Fruit fly (Drosophila melanogaster) whole organism, embryonic: ENCODE measurements around the gene Efhc1.1.

Experiments used
- CG11504 ChIP-seq: fragments of 200-800 bp; sonication (Bioruptor generic); optimal IDR thresholded peaks from 3 replicates; lab custom pipeline; 2019; ENCODE audit warnings: missing biosample characterization, mild to moderate bottlenecking, missing genetic modification characterization, moderate library complexity
- CG1233 ChIP-seq: fragments of 200-800 bp; sonication (Bioruptor generic); optimal IDR thresholded peaks from 4 replicates; lab custom pipeline; 2018; ENCODE audit warnings: missing biosample characterization, mild to moderate bottlenecking, missing genetic modification characterization
- CG12659 ChIP-seq: fragments of 200-800 bp; sonication (Bioruptor generic); optimal IDR thresholded peaks from 3 replicates; lab custom pipeline; 2017; ENCODE audit warnings: mild to moderate bottlenecking, missing biosample characterization, missing genetic modification reagents, missing genetic modification characterization
- CG2678 ChIP-seq: fragments of 200-800 bp; sonication (Bioruptor generic); optimal IDR thresholded peaks from 3 replicates; lab custom pipeline; 2019; ENCODE audit warnings: missing biosample characterization, mild to moderate bottlenecking, missing genetic modification characterization, moderate library complexity
- CG31441 ChIP-seq: fragments of 200-800 bp; sonication (Bioruptor generic); IDR thresholded peaks from 2 replicates; pipeline ENCODE4 v1.3.6; 2022; ENCODE audit warnings: missing biosample characterization, missing genetic modification characterization
- CG33213 ChIP-seq: fragments of 200-800 bp; sonication (Bioruptor generic); optimal IDR thresholded peaks from 3 replicates; lab custom pipeline; 2016; ENCODE audit warnings: missing biosample characterization, missing genetic modification characterization
- CG4360 ChIP-seq: fragments of 200-800 bp; sonication (Bioruptor generic); IDR thresholded peaks from 2 replicates; pipeline ENCODE4 v1.3.6; 2022; ENCODE audit warnings: missing biosample characterization, missing genetic modification characterization
- CG6175 ChIP-seq: fragments of 200-800 bp; sonication (Bioruptor generic); IDR thresholded peaks from 3 replicates; pipeline ENCODE4 v1.3.6; 2022; ENCODE audit warnings: missing biosample characterization, missing genetic modification characterization
- CG6689 ChIP-seq: fragments of 200-800 bp; sonication (Bioruptor generic); IDR thresholded peaks from 2 replicates; pipeline ENCODE4 v1.3.6; 2022; ENCODE audit warnings: missing biosample characterization, missing genetic modification characterization
- CG6765 ChIP-seq: fragments of 200-800 bp; sonication (Bioruptor generic); optimal IDR thresholded peaks from 3 replicates; lab custom pipeline; 2017; ENCODE audit warnings: missing biosample characterization, mild to moderate bottlenecking, missing genetic modification characterization
- CG7839 ChIP-seq: fragments of 200-800 bp; sonication (Bioruptor generic); optimal IDR thresholded peaks from 3 replicates; lab custom pipeline; 2018; ENCODE audit warnings: missing biosample characterization, mild to moderate bottlenecking, missing genetic modification characterization, moderate library complexity
- CG7987 ChIP-seq: fragments of 200-800 bp; sonication (Bioruptor generic); optimal IDR thresholded peaks from 2 replicates; lab custom pipeline; 2018; ENCODE audit warnings: missing biosample characterization, mild to moderate bottlenecking, missing genetic modification characterization, moderate library complexity
- CG8388 ChIP-seq: fragments of 200-800 bp; sonication (Bioruptor generic); optimal IDR thresholded peaks from 2 replicates; lab custom pipeline; 2019; ENCODE audit warnings: missing biosample characterization, mild to moderate bottlenecking, missing genetic modification characterization, moderate library complexity
- Drgx ChIP-seq: fragments of 200-800 bp; sonication (Bioruptor generic); IDR thresholded peaks from 2 replicates; pipeline ENCODE4 v1.3.6; 2022; ENCODE audit warnings: missing biosample characterization, missing genetic modification characterization
- Ets65A ChIP-seq: fragments of 200-800 bp; sonication (Bioruptor generic); peaks from one replicate; lab custom pipeline; 2016; ENCODE audit warnings: missing biosample characterization, missing genetic modification characterization
- Fer1 ChIP-seq: fragments of 200-800 bp; sonication (Bioruptor generic); optimal IDR thresholded peaks from 2 replicates; lab custom pipeline; 2017; ENCODE audit warnings: missing biosample characterization, mild to moderate bottlenecking, missing genetic modification characterization
- Hr51 ChIP-seq, 2 experiments: fragments of 200-800 bp; sonication (Bioruptor generic); optimal IDR thresholded peaks; 2 replicates in 1 of 2; 3 replicates in 1 of 2; lab custom pipeline; 2016 to 2018; ENCODE audit warnings: missing biosample characterization in 2 of 2, missing genetic modification characterization in 2 of 2, mild to moderate bottlenecking in 1 of 2, moderate library complexity in 1 of 2
- Myb ChIP-seq: fragments of 200-800 bp; sonication (Bioruptor generic); optimal IDR thresholded peaks from 2 replicates; lab custom pipeline; 2016; ENCODE audit warnings: missing biosample characterization, missing genetic modification characterization
- Trl ChIP-seq, 3 experiments: fragments of >200 bp in 2 of 3; fragments of 200-800 bp in 1 of 3; sonication (Bioruptor generic) in 1 of 3; optimal IDR thresholded peaks; 2 replicates in 1 of 3; 3 replicates in 2 of 3; lab custom pipeline; 2016 to 2017; ENCODE audit warnings: missing biosample characterization in 1 of 3, missing genetic modification characterization in 1 of 3
- amos ChIP-seq: fragments of 200-800 bp; sonication (Bioruptor generic); IDR thresholded peaks from 2 replicates; pipeline ENCODE4 v1.3.6; 2022; ENCODE audit warnings: missing biosample characterization, missing genetic modification characterization; ENCODE audit not compliant: partially characterized antibody
- cad ChIP-seq: fragments of >200 bp; optimal IDR thresholded peaks from 2 replicates; lab custom pipeline; 2017; ENCODE audit warnings: missing biosample characterization, missing genetic modification characterization
- crc ChIP-seq: fragments of 200-800 bp; sonication (Bioruptor generic); optimal IDR thresholded peaks from 2 replicates; lab custom pipeline; 2016; ENCODE audit warnings: missing biosample characterization, missing genetic modification characterization
- da ChIP-seq: fragments of 200-800 bp; sonication (Bioruptor generic); optimal IDR thresholded peaks from 2 replicates; lab custom pipeline; 2016; ENCODE audit warnings: missing biosample characterization, missing genetic modification characterization
- dpn ChIP-seq, 2 experiments: fragments of 200-800 bp; sonication (Bioruptor generic); optimal IDR thresholded peaks; 3 replicates each; lab custom pipeline; 2016; ENCODE audit warnings: missing biosample characterization in 2 of 2, missing genetic modification characterization in 2 of 2
- emc ChIP-seq: fragments of 200-800 bp; sonication (Bioruptor generic); optimal IDR thresholded peaks from 2 replicates; lab custom pipeline; 2016; ENCODE audit warnings: missing biosample characterization, missing genetic modification characterization
- lmd ChIP-seq: fragments of 200-800 bp; sonication (Bioruptor generic); IDR thresholded peaks from 2 replicates; pipeline ENCODE4 v1.3.6; 2022; ENCODE audit warnings: missing biosample characterization, missing genetic modification characterization
- mirr ChIP-seq: fragments of 200-800 bp; sonication (Bioruptor generic); optimal IDR thresholded peaks from 3 replicates; lab custom pipeline; 2018; ENCODE audit warnings: missing biosample characterization, mild to moderate bottlenecking, missing genetic modification characterization
- onecut ChIP-seq: fragments of 200-800 bp; sonication (Bioruptor generic); IDR thresholded peaks from 2 replicates; pipeline ENCODE4 v1.3.6; 2022; ENCODE audit warnings: missing biosample characterization, missing genetic modification characterization
- p53 ChIP-seq: fragments of 200-800 bp; sonication (Bioruptor generic); optimal IDR thresholded peaks from 2 replicates; lab custom pipeline; 2016; ENCODE audit warnings: missing biosample characterization, missing genetic modification characterization
- pfk ChIP-seq: fragments of 200-800 bp; sonication (Bioruptor generic); optimal IDR thresholded peaks from 2 replicates; lab custom pipeline; 2018; ENCODE audit warnings: missing biosample characterization, mild to moderate bottlenecking, missing genetic modification characterization, moderate library complexity
- pum ChIP-seq: fragments of 200-800 bp; sonication (Bioruptor generic); optimal IDR thresholded peaks from 2 replicates; lab custom pipeline; 2016; ENCODE audit warnings: missing biosample characterization, missing genetic modification characterization
- row ChIP-seq: fragments of 200-800 bp; sonication (Bioruptor generic); IDR thresholded peaks from 3 replicates; pipeline ENCODE4 v1.3.6; 2022; ENCODE audit warnings: missing biosample characterization, missing genetic modification characterization
- schlank ChIP-seq: fragments of 200-800 bp; sonication (Bioruptor generic); optimal IDR thresholded peaks from 2 replicates; lab custom pipeline; 2018; ENCODE audit warnings: missing biosample characterization, mild to moderate bottlenecking, missing genetic modification characterization
- slou ChIP-seq: fragments of 200-800 bp; sonication (Bioruptor generic); optimal IDR thresholded peaks from 3 replicates; lab custom pipeline; 2016; ENCODE audit warnings: missing biosample characterization, missing genetic modification characterization
- sob ChIP-seq: fragments of 200-800 bp; sonication (Bioruptor generic); IDR thresholded peaks from 2 replicates; pipeline ENCODE4 v1.3.6; 2022; ENCODE audit warnings: missing biosample characterization, missing genetic modification characterization
- sr ChIP-seq: fragments of 200-800 bp; sonication (Bioruptor generic); IDR thresholded peaks from 3 replicates; pipeline ENCODE4 v1.3.6; 2022; ENCODE audit warnings: missing biosample characterization, missing genetic modification characterization
- sug ChIP-seq: fragments of 200-800 bp; optimal IDR thresholded peaks from 2 replicates; lab custom pipeline; 2019; ENCODE audit warnings: missing biosample characterization, mild to moderate bottlenecking, missing genetic modification characterization, moderate library complexity
- vfl ChIP-seq: fragments of 200-800 bp; sonication (Bioruptor generic); optimal IDR thresholded peaks from 2 replicates; lab custom pipeline; 2016; ENCODE audit warnings: missing biosample characterization, missing genetic modification characterization

The Efhc1.1 gene

dm6 chrX:15805523-15805922 is 22.0 kb upstream of the Efhc1.1 start (continued):
- no peak for TF ChIP-seq p53 (GFP tag; lab: Kevin White, UChicago)
- TF ChIP-seq CG7839, result no peak
- no peak for TF ChIP-seq pfk (GFP tag; lab: Kevin White, UChicago)
- TF ChIP-seq CG2678 (tag; lab: Kevin White, UChicago), result peak; percentile 21
- TF ChIP-seq Trl (optimal IDR thresholded peaks at IDR 0.05; lab: Kevin White, UChicago), result no peak
- no peak for TF ChIP-seq Trl (GFP tag; optimal IDR thresholded peaks at IDR 0.05; lab: Kevin White, UChicago)
- no peak for TF ChIP-seq emc
- TF ChIP-seq onecut (GFP tag; lab: Robert Waterston, UW), result no peak
- TF ChIP-seq dpn (GFP tag; optimal IDR thresholded peaks at IDR 0.05; lab: Kevin White, UChicago), result peak in 1 of 2 experiments; percentile 6
- TF ChIP-seq schlank (tag; lab: Kevin White, UChicago), result no peak
- TF ChIP-seq Ets65A (GFP tag; lab: Kevin White, UChicago), result peak; percentile 78
- TF ChIP-seq CG6765, result peak; percentile 6
- TF ChIP-seq CG4360, result no peak
- no peak for TF ChIP-seq sr (GFP tag; lab: Robert Waterston, UW)
- TF ChIP-seq sug (tag; lab: Kevin White, UChicago), result no peak
- TF ChIP-seq CG33213 (GFP tag; lab: Kevin White, UChicago), result no peak
- no peak for TF ChIP-seq CG7987 (GFP tag; lab: Kevin White, UChicago)
- TF ChIP-seq vfl, result no peak
- no peak for TF ChIP-seq amos (GFP tag; lab: Robert Waterston, UW)
- peak; percentile 24 for TF ChIP-seq CG1233
- TF ChIP-seq Hr51 (GFP tag; optimal IDR thresholded peaks at IDR 0.05; lab: Kevin White, UChicago), result no peak
- no peak for TF ChIP-seq da (GFP tag; lab: Kevin White, UChicago)
- no peak for TF ChIP-seq slou (GFP tag; lab: Kevin White, UChicago)
- TF ChIP-seq CG12659 (GFP tag; lab: Kevin White, UChicago), result peak; percentile 5
- no peak for TF ChIP-seq CG8388
- no peak for TF ChIP-seq CG6175 (GFP tag; lab: Robert Waterston, UW)
- no peak for TF ChIP-seq crc
- peak; percentile 21 for TF ChIP-seq Fer1 (GFP tag; lab: Kevin White, UChicago)
- TF ChIP-seq sob (GFP tag; lab: Robert Waterston, UW), result peak; percentile 25; the same call in 1 of the 2 replicates
- TF ChIP-seq lmd (GFP tag; lab: Robert Waterston, UW), result no peak
- TF ChIP-seq Myb (GFP tag; lab: Kevin White, UChicago), result no peak
- TF ChIP-seq CG31441 (GFP tag; lab: Robert Waterston, UW), result no peak

DNA sequence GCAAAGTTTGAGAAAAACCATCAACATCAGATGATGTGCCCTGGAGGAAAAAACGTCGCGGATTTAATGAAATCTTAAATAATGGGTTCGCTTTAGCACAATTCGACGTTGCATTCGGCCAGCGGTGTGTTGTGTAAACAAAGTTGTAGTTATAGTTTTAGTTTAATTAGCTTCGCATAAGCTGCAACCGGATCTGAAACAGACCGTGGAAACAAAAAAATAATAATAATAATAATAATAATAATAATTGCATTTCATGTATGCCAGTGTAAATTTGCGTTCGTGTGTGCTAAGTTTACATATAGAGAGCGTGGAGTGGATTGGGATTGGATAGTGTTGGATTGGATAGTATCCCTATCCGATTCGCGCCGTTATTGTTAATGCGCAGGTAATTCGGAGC is 21.3 kb upstream of the Efhc1.1 start:
- TF ChIP-seq row (0 out of 3 replicates have a peak, but pooled peaks have one; percentile 8), cad (GFP tag; lab: Kevin White, UChicago) (no peak), mirr (GFP tag; lab: Kevin White, UChicago) (no peak), CG2678 (tag; lab: Kevin White, UChicago) (peak; percentile 10), CG6765 (peak; percentile 9), Drgx (GFP tag; lab: Robert Waterston, UW) (0 out of 2 replicates have a peak, but pooled peaks have one; percentile 20), pum (GFP tag; lab: Kevin White, UChicago) (no peak), CG6689 (GFP tag; lab: Robert Waterston, UW) (no peak), CG11504 (tag; lab: Kevin White, UChicago) (peak; percentile 8)
- TF ChIP-seq, all 482 proteins: peak for 5
